Worm (Caenorhabditis elegans): ENCODE results near the gene pqn-80.

Gene pqn-80

DNA sequence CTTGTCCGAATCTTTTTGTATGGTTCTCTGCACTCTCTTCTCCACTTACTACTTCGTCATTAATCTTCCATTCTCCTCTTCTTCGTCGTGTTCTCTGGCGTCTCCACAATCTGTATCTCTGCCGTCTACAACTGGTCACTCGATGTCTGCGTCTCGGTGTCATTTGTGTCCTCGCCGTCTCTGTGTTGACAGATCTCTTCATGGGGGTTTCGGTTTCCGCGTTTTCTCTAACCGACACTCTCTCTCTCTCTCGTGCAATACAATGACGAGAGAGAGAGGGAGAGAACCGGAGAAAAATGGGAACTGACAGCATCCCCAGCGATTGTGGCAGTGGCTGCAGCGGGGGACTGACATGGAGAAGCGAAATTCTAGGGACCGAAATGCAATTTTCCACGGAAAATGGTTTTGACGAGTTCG lies 13.8 kb upstream of the pqn-80 start (continued):
- TF ChIP-seq lin-40 (tag; optimal IDR thresholded peaks at IDR 0.05) (peak; percentile 98), ekl-4 (GFP tag; IDR thresholded peaks at IDR 0.05) (peak; percentile 94), hsf-1 (GFP tag; IDR thresholded peaks at IDR 0.05) (0 out of 2 replicates have a peak, but pooled peaks have one; percentile 74), snpc-1.1 (tag; optimal IDR thresholded peaks at IDR 0.05; ENCODE audit: insufficient read depth) (no peak), rec-8 (tag; optimal IDR thresholded peaks at IDR 0.05) (no peak), lag-1 (GFP tag; IDR thresholded peaks at IDR 0.05) (no peak), dpff-1 (tag; optimal IDR thresholded peaks at IDR 0.05) (no peak), ceh-100 (GFP tag; IDR thresholded peaks at IDR 0.05) (peak; percentile 55; the same call in 1 of the 2 replicates), die-1 (tag; optimal IDR thresholded peaks at IDR 0.05) (peak; percentile 74), sdz-38 (tag; optimal IDR thresholded peaks at IDR 0.05) (no peak), atf-7 (tag; optimal IDR thresholded peaks at IDR 0.05) (peak; percentile 97), rcor-1 (GFP tag; IDR thresholded peaks at IDR 0.05) (peak; percentile 87), tbx-9 (tag; optimal IDR thresholded peaks at IDR 0.05; ENCODE audit: borderline replicate concordance) (no peak), dox-1 (GFP tag; IDR thresholded peaks at IDR 0.05) (peak; percentile 91), hrde-1 (tag; optimal IDR thresholded peaks at IDR 0.05; ENCODE audit: borderline replicate concordance) (no peak), lin-35 (GFP tag; optimal IDR thresholded peaks at IDR 0.05) (peak in 2 of 3 experiments; percentile 62 to 93), lin-54 (GFP tag; optimal IDR thresholded peaks at IDR 0.05) (peak; percentile 78), nhr-90 (tag; optimal IDR thresholded peaks at IDR 0.05) (peak; percentile 78), madf-8 (GFP tag; conservative IDR thresholded peaks at IDR 0.05) (no peak), sptf-2 (GFP tag; optimal IDR thresholded peaks at IDR 0.05) (no peak), F23B12.7 (tag; optimal IDR thresholded peaks at IDR 0.05; ENCODE audit: insufficient read depth) (no peak), B0019.2 (GFP tag; conservative IDR thresholded peaks at IDR 0.05) (no peak), tlf-1 (GFP tag; optimal IDR thresholded peaks at IDR 0.05) (peak; percentile 92), cebp-1 (GFP tag; IDR thresholded peaks at IDR 0.05) (peak; percentile 66), cebp-1 (tag; optimal IDR thresholded peaks at IDR 0.05) (peak; percentile 94), ZK185.1 (tag; optimal IDR thresholded peaks at IDR 0.05; ENCODE audit: poor library complexity, severe bottlenecking) (peak; percentile 83), nhr-27 (tag; optimal IDR thresholded peaks at IDR 0.05) (peak; percentile 43), ztf-18 (tag; optimal IDR thresholded peaks at IDR 0.05) (peak; percentile 49), pha-4 (tag; optimal IDR thresholded peaks at IDR 0.05) (peak; percentile 99), madf-3 (GFP tag; IDR thresholded peaks at IDR 0.05) (peak; percentile 94), hlh-26 (GFP tag; conservative IDR thresholded peaks at IDR 0.05) (no peak), cebp-2 (GFP tag; IDR thresholded peaks at IDR 0.05) (no peak), rpc-1 (optimal IDR thresholded peaks at IDR 0.05) (peak; percentile 17), rpc-1 (tag; optimal IDR thresholded peaks at IDR 0.05) (no peak), snpc-4 (GFP tag; optimal IDR thresholded peaks at IDR 0.05) (peak; percentile 30), snpc-4 (tag; optimal IDR thresholded peaks at IDR 0.05) (peak; percentile 41 to 78 (median 64)), Y53F4B.3 (GFP tag; IDR thresholded peaks at IDR 0.05) (no peak), F52B5.7 (tag; optimal IDR thresholded peaks at IDR 0.05) (peak; percentile 78), lsl-1 (GFP tag; optimal IDR thresholded peaks at IDR 0.05) (no peak), Y53G8AR.9 (GFP tag; conservative IDR thresholded peaks at IDR 0.05) (peak; percentile 87), nhr-179 (tag; optimal IDR thresholded peaks at IDR 0.05) (no peak), bed-2 (GFP tag; IDR thresholded peaks at IDR 0.05) (0 out of 2 replicates have a peak, but pooled peaks have one; percentile 9), aptf-2 (GFP tag; conservative IDR thresholded peaks at IDR 0.05) (no peak), ztf-22 (GFP tag; optimal IDR thresholded peaks at IDR 0.05) (peak; percentile 98), madf-10 (tag; optimal IDR thresholded peaks at IDR 0.05) (peak; percentile 94), ccch-3 (GFP tag; optimal IDR thresholded peaks at IDR 0.05) (no peak), lir-1 (GFP tag; conservative IDR thresholded peaks at IDR 0.05) (peak; percentile 89), egl-44 (GFP tag; IDR thresholded peaks at IDR 0.05) (0 out of 2 replicates have a peak, but pooled peaks have one; percentile 64)

Measured in whole organism, young adult.